Fruit fly (Drosophila melanogaster): ENCODE results near the gene eIF4E1.
A peak's percentile ranks its signal among the peaks of the same experiment; 100 is the strongest.

The eIF4E1 gene

DNA sequence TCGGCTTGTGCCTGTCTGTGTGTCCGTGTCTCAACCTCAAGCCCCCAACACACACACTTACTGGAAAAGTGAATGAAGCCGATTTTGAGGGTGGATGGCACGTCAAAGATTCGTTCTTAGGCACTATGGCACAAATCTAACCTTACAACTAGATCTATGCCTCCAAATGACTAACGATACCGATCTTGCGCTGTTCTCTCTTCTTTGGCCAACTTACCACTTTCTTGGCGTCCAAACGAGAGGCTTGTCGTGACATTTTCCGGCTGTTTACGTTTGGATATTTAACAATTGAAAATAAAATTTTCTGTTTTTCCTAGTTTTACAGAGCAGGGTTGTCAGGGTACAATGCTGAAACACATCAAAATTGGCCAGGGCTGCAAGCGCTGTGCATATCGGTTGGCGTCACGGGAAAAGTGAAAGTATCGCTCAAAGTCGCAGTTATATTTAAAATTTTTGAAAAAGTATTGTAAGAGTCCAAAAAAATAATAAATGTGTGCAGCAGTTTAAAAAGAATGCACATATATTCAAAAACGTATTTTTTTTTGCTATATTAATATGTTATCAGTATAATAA lies 39.7 kb upstream of the eIF4E1 start, which contains the start of the genes Bet3 and Nf-YA (continued):
- peak; percentile 83 for TF ChIP-seq CG34224 (GFP tag; IDR thresholded peaks at IDR 0.05; ENCODE audit: partially characterized antibody)
- peak; percentile 72 for TF ChIP-seq tin (GFP tag; optimal IDR thresholded peaks at IDR 0.05)
- peak; percentile 79 for TF ChIP-seq CG1603 (tag; optimal IDR thresholded peaks at IDR 0.05)
- TF ChIP-seq E2f1 (GFP tag; IDR thresholded peaks at IDR 0.05), result peak; percentile 19; the same call in 1 of the 2 replicates
- TF ChIP-seq dm (GFP tag; optimal IDR thresholded peaks at IDR 0.05), result no peak
- TF ChIP-seq bab2 (GFP tag; optimal IDR thresholded peaks at IDR 0.05), result no peak
- TF ChIP-seq CG13775 (GFP tag; optimal IDR thresholded peaks at IDR 0.05), result peak; percentile 49
- TF ChIP-seq HmgZ (tag; optimal IDR thresholded peaks at IDR 0.05), result peak; percentile 58
- TF ChIP-seq Dref (GFP tag; IDR thresholded peaks at IDR 0.05), result peak; percentile 68
- TF ChIP-seq wdn (GFP tag; IDR thresholded peaks at IDR 0.05), result peak; percentile 26; the same call in 1 of the 2 replicates
- no peak for TF ChIP-seq NC2α (GFP tag; optimal IDR thresholded peaks at IDR 0.05)
- no peak for TF ChIP-seq maf-S (GFP tag; optimal IDR thresholded peaks at IDR 0.05)
- TF ChIP-seq sens-2 (GFP tag; IDR thresholded peaks at IDR 0.05), result no peak
- no peak for TF ChIP-seq peb (GFP tag; IDR thresholded peaks at IDR 0.05)
- no peak for TF ChIP-seq CG3726 (GFP tag; IDR thresholded peaks at IDR 0.05)
- TF ChIP-seq Stat92E (GFP tag; optimal IDR thresholded peaks at IDR 0.05), result no peak
- TF ChIP-seq CG9727 (GFP tag; optimal IDR thresholded peaks at IDR 0.05), result peak; percentile 41
- TF ChIP-seq Ssrp (tag; optimal IDR thresholded peaks at IDR 0.05), result peak; percentile 44
- peak; percentile 10 to 57 for TF ChIP-seq chif (GFP tag; optimal IDR thresholded peaks at IDR 0.05)
- TF ChIP-seq chm (GFP tag; IDR thresholded peaks at IDR 0.05), result peak; percentile 53; the same call in 1 of the 2 replicates
- TF ChIP-seq p53 (GFP tag; optimal IDR thresholded peaks at IDR 0.05), result peak; percentile 21
- no peak for TF ChIP-seq CG13123 (GFP tag; optimal IDR thresholded peaks at IDR 0.05)
- no peak for TF ChIP-seq hth (optimal IDR thresholded peaks at IDR 0.05)
- TF ChIP-seq mam (GFP tag; optimal IDR thresholded peaks at IDR 0.05), result peak; percentile 90
- peak; percentile 55 for TF ChIP-seq jumu (GFP tag; optimal IDR thresholded peaks at IDR 0.05)
- peak; percentile 29 for TF ChIP-seq shn (GFP tag; optimal IDR thresholded peaks at IDR 0.05)
- peak; percentile 29 for TF ChIP-seq ems (GFP tag; optimal IDR thresholded peaks at IDR 0.05)
- 0 out of 2 replicates have a peak, but pooled peaks have one; percentile 19 for TF ChIP-seq CG4730 (GFP tag; IDR thresholded peaks at IDR 0.05)
- no peak for TF ChIP-seq CG6683 (GFP tag; optimal IDR thresholded peaks at IDR 0.05)
- TF ChIP-seq z (GFP tag; IDR thresholded peaks at IDR 0.05), result no peak
- TF ChIP-seq amos (GFP tag; IDR thresholded peaks at IDR 0.05; ENCODE audit: partially characterized antibody), result peak; percentile 91
- no peak for TF ChIP-seq aop (GFP tag; IDR thresholded peaks at IDR 0.05)
- peak; percentile 27 for TF ChIP-seq CG1792 (GFP tag; optimal IDR thresholded peaks at IDR 0.05)
- TF ChIP-seq CG17912 (GFP tag; optimal IDR thresholded peaks at IDR 0.05), result peak; percentile 62
- TF ChIP-seq CHES-1-like (GFP tag; optimal IDR thresholded peaks at IDR 0.05), result peak; percentile 63
- no peak for TF ChIP-seq Sox100B (GFP tag; optimal IDR thresholded peaks at IDR 0.05)
- TF ChIP-seq MTF-1 (GFP tag; optimal IDR thresholded peaks at IDR 0.05; ENCODE audit: borderline replicate concordance), result peak; percentile 69
- peak; percentile 72 for TF ChIP-seq nerfin-2 (GFP tag; IDR thresholded peaks at IDR 0.05; ENCODE audit: partially characterized antibody)
- TF ChIP-seq Hr51 (GFP tag; optimal IDR thresholded peaks at IDR 0.05), result peak; percentile 16 to 57
- peak; percentile 20 for TF ChIP-seq Jarid2 (GFP tag; optimal IDR thresholded peaks at IDR 0.05)
- no peak for TF ChIP-seq Ravus (GFP tag; IDR thresholded peaks at IDR 0.05)
- no peak for TF ChIP-seq Six4 (GFP tag; optimal IDR thresholded peaks at IDR 0.05)
- no peak for TF ChIP-seq bowl (GFP tag; IDR thresholded peaks at IDR 0.05)
- TF ChIP-seq Dp (GFP tag; optimal IDR thresholded peaks at IDR 0.05), result peak; percentile 46
- TF ChIP-seq pros (GFP tag; optimal IDR thresholded peaks at IDR 0.05), result no peak
- no peak for TF ChIP-seq nom (GFP tag; optimal IDR thresholded peaks at IDR 0.05)
- peak; percentile 73 for TF ChIP-seq CG3847 (GFP tag; IDR thresholded peaks at IDR 0.05)
- TF ChIP-seq mirr (GFP tag; optimal IDR thresholded peaks at IDR 0.05), result no peak
- TF ChIP-seq CG17186 (GFP tag; optimal IDR thresholded peaks at IDR 0.05), result peak; percentile 31
